Worm (Caenorhabditis elegans) whole organism, late embryonic: Measurements from ENCODE around the gene C07A12.7.

Experiments used
- F13H6.1 ChIP-seq: sonication (generic microtip); optimal IDR thresholded peaks from 2 replicates; lab custom pipeline; 2016; ENCODE audit warnings: missing genetic modification characterization, missing compliant biosample characterization
- K09A11.1 ChIP-seq: sonication (generic microtip); optimal IDR thresholded peaks from 2 replicates; lab custom pipeline; 2017; ENCODE audit warnings: antibody characterized with exemption, mild to moderate bottlenecking, missing genetic modification characterization, missing compliant biosample characterization; ENCODE audit not compliant: insufficient read depth
- Y22D7AL.16 ChIP-seq: sonication (generic microtip); optimal IDR thresholded peaks from 2 replicates; lab custom pipeline; 2016; ENCODE audit warnings: missing genetic modification characterization, missing compliant biosample characterization
- ceh-19 ChIP-seq: fragments of 200-800 bp; sonication (Bioruptor generic); optimal IDR thresholded peaks from 2 replicates; lab custom pipeline; 2018; ENCODE audit warnings: mild to moderate bottlenecking, missing genetic modification characterization, missing compliant biosample characterization
- ceh-2 ChIP-seq: sonication (generic microtip); optimal IDR thresholded peaks from 2 replicates; lab custom pipeline; 2016; ENCODE audit warnings: missing genotype, missing genetic modification characterization, missing compliant biosample characterization
- ceh-24 ChIP-seq: sonication (generic microtip); optimal IDR thresholded peaks from 2 replicates; lab custom pipeline; 2016; ENCODE audit warnings: mild to moderate bottlenecking, missing genetic modification characterization, missing compliant biosample characterization
- ceh-31 ChIP-seq: sonication (generic microtip); optimal IDR thresholded peaks from 2 replicates; lab custom pipeline; 2016; ENCODE audit warnings: missing genetic modification characterization, missing compliant biosample characterization
- ceh-34 ChIP-seq: sonication (generic microtip); optimal IDR thresholded peaks from 2 replicates; lab custom pipeline; 2016; ENCODE audit warnings: mild to moderate bottlenecking, missing genetic modification characterization, missing compliant biosample characterization
- ceh-48 ChIP-seq: sonication (generic microtip); optimal IDR thresholded peaks from 2 replicates; lab custom pipeline; 2016; ENCODE audit warnings: missing genetic modification characterization, inconsistent platforms, missing compliant biosample characterization
- ceh-6 ChIP-seq: fragments of 200-800 bp; sonication (Bioruptor generic); optimal IDR thresholded peaks from 2 replicates; lab custom pipeline; 2018; ENCODE audit warnings: mild to moderate bottlenecking, missing genetic modification characterization, missing compliant biosample characterization
- ceh-9 ChIP-seq: sonication (generic microtip); optimal IDR thresholded peaks from 2 replicates; lab custom pipeline; 2016; ENCODE audit warnings: mild to moderate bottlenecking, missing genetic modification characterization, inconsistent platforms, missing compliant biosample characterization
- elt-2 ChIP-seq: sonication (generic microtip); optimal IDR thresholded peaks from 2 replicates; lab custom pipeline; 2016; ENCODE audit warnings: missing genetic modification reagents, missing genetic modification characterization, missing compliant biosample characterization
- fkh-6 ChIP-seq: sonication (generic microtip); optimal IDR thresholded peaks from 2 replicates; lab custom pipeline; 2016; ENCODE audit warnings: missing genetic modification characterization, missing compliant biosample characterization
- hlh-13 ChIP-seq: fragments of 200-800 bp; sonication (Bioruptor generic); optimal IDR thresholded peaks from 2 replicates; lab custom pipeline; 2018; ENCODE audit warnings: mild to moderate bottlenecking, missing genetic modification characterization, missing compliant biosample characterization
- hlh-15 ChIP-seq: sonication (generic microtip); optimal IDR thresholded peaks from 2 replicates; lab custom pipeline; 2016; ENCODE audit warnings: missing genetic modification characterization, missing compliant biosample characterization
- hlh-6 ChIP-seq: sonication (generic microtip); optimal IDR thresholded peaks from 2 replicates; lab custom pipeline; 2016; ENCODE audit warnings: missing genotype, missing genetic modification characterization, missing compliant biosample characterization
- lim-6 ChIP-seq: sonication (generic microtip); optimal IDR thresholded peaks from 2 replicates; lab custom pipeline; 2016; ENCODE audit warnings: missing genetic modification characterization, missing compliant biosample characterization
- lin-11 ChIP-seq: fragments of 200-800 bp; sonication (Bioruptor generic); optimal IDR thresholded peaks from 2 replicates; lab custom pipeline; 2018; ENCODE audit warnings: mild to moderate bottlenecking, missing genetic modification characterization, missing compliant biosample characterization
- mec-3 ChIP-seq: sonication (generic microtip); optimal IDR thresholded peaks from 2 replicates; lab custom pipeline; 2016; ENCODE audit warnings: borderline replicate concordance, missing genetic modification characterization, missing compliant biosample characterization
- nfya-1 ChIP-seq: sonication (generic microtip); optimal IDR thresholded peaks from 2 replicates; lab custom pipeline; 2017; ENCODE audit warnings: missing genetic modification characterization, mild to moderate bottlenecking, missing compliant biosample characterization, antibody characterized with exemption, moderate library complexity
- pat-9 ChIP-seq: fragments of 200-800 bp; sonication (Bioruptor generic); optimal IDR thresholded peaks from 2 replicates; lab custom pipeline; 2018; ENCODE audit warnings: mild to moderate bottlenecking, missing genetic modification characterization, moderate library complexity, missing compliant biosample characterization
- pax-1 ChIP-seq: fragments of 150-350 bp; optimal IDR thresholded peaks from 2 replicates; lab custom pipeline; 2014; ENCODE audit warnings: missing biosample characterization, missing genetic modification characterization
- pha-2 ChIP-seq: sonication (generic microtip); optimal IDR thresholded peaks from 2 replicates; lab custom pipeline; 2017; ENCODE audit warnings: mild to moderate bottlenecking, missing genetic modification characterization, missing compliant biosample characterization
- pqm-1 ChIP-seq: sonication (generic microtip); optimal IDR thresholded peaks from 2 replicates; lab custom pipeline; 2016; ENCODE audit warnings: missing genetic modification characterization, missing compliant biosample characterization
- ref-2 ChIP-seq: sonication (generic microtip); optimal IDR thresholded peaks from 2 replicates; lab custom pipeline; 2016; ENCODE audit warnings: missing genetic modification characterization, missing compliant biosample characterization
- rnt-1 ChIP-seq: sonication (generic microtip); optimal IDR thresholded peaks from 2 replicates; lab custom pipeline; 2016; ENCODE audit warnings: missing genetic modification characterization, missing compliant biosample characterization
- sdc-2 ChIP-seq: sonication (generic microtip); optimal IDR thresholded peaks from 2 replicates; lab custom pipeline; 2016; ENCODE audit warnings: missing genotype, missing genetic modification characterization, missing compliant biosample characterization
- sox-4 ChIP-seq: sonication (generic microtip); optimal IDR thresholded peaks from 2 replicates; lab custom pipeline; 2017; ENCODE audit warnings: mild to moderate bottlenecking, missing genetic modification characterization, inconsistent platforms, missing compliant biosample characterization
- tbx-2 ChIP-seq: sonication (generic microtip); optimal IDR thresholded peaks from 2 replicates; lab custom pipeline; 2016; ENCODE audit warnings: missing genetic modification characterization, missing compliant biosample characterization
- ttx-3 ChIP-seq: sonication (generic microtip); optimal IDR thresholded peaks from 2 replicates; lab custom pipeline; 2016; ENCODE audit warnings: missing genetic modification reagents, missing genetic modification characterization, missing compliant biosample characterization
- unc-3 ChIP-seq, 2 experiments: fragments of 200-800 bp in 1 of 2; sonication (Bioruptor generic) in 1 of 2; sonication (generic microtip) in 1 of 2; conservative IDR thresholded peaks in 1 of 2; optimal IDR thresholded peaks in 1 of 2; 2 replicates each; pipeline versions ENCODE4 v1.3.6 to Lab custom; 2016 to 2022; ENCODE audit warnings: missing compliant biosample characterization in 2 of 2, missing genetic modification characterization in 2 of 2, missing genetic modification reagents in 1 of 2
- unc-55 ChIP-seq: sonication (generic microtip); optimal IDR thresholded peaks from 2 replicates; lab custom pipeline; 2017; ENCODE audit warnings: missing biosample characterization, missing genetic modification reagents, missing genetic modification characterization
- unc-86 ChIP-seq: sonication (generic microtip); optimal IDR thresholded peaks from 2 replicates; lab custom pipeline; 2016; ENCODE audit warnings: missing genetic modification characterization, missing compliant biosample characterization
- ztf-16 ChIP-seq: sonication (generic microtip); optimal IDR thresholded peaks from 2 replicates; lab custom pipeline; 2017; ENCODE audit warnings: missing genetic modification characterization, missing compliant biosample characterization

C07A12.7 gene

ce11 chrX:4521837-4522816 lies at the start of gene C07A12.7:
Gene C07A12.7, minus strand, starts transcription at chrX:4522144.
- TF ChIP-seq unc-55 (GFP tag; lab: Kevin White, UChicago) (peak; percentile 11), rnt-1 (tag; lab: Kevin White, UChicago) (peak; percentile 69), tbx-2 (tag; lab: Kevin White, UChicago) (peak; percentile 11), pqm-1 (no peak), elt-2 (tag; lab: Kevin White, UChicago) (peak; percentile 24), sdc-2 (tag; lab: Kevin White, UChicago) (peak; percentile 2), nfya-1 (tag; lab: Kevin White, UChicago) (peak; percentile 12), K09A11.1 (tag; lab: Kevin White, UChicago) (no peak)

- TF ChIP-seq ceh-19 (GFP tag; lab: Kevin White, UChicago) (no peak), nfya-1 (tag; lab: Kevin White, UChicago) (no peak)
- TF ChIP-seq, all 69 proteins: peak for 0
These were observed 49.2 kb upstream of the C07A12.7 start, which contains the start of gene amt-1 for ce11 chrX:4571137-4571536. Gene amt-1, plus strand, starts transcription at chrX:4571437.

DNA sequence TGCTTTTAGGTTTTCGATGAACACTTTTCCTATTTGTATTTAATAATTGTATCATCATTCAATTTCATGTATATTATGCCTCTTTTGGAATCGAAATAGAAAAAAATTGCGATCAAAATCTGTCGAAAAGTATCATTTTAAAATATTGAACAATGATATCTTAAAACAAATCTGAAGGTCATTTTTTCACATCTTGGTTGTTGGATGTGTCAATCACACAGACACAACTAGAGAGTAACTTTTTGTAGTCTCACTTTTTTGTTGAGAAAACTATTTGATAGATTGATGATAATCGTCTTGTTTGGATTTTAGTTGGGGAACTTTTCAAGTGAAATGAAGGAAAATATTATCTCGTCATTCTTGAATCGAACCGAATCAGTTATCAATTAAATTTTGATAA lies 47.3 kb upstream of the C07A12.7 start:
- TF ChIP-seq ceh-2 (tag; lab: Kevin White, UChicago) (no peak), pax-1 (tag; lab: Kevin White, UChicago) (no peak), hlh-6 (tag; lab: Kevin White, UChicago) (no peak), pat-9 (tag; lab: Kevin White, UChicago) (no peak)

DNA sequence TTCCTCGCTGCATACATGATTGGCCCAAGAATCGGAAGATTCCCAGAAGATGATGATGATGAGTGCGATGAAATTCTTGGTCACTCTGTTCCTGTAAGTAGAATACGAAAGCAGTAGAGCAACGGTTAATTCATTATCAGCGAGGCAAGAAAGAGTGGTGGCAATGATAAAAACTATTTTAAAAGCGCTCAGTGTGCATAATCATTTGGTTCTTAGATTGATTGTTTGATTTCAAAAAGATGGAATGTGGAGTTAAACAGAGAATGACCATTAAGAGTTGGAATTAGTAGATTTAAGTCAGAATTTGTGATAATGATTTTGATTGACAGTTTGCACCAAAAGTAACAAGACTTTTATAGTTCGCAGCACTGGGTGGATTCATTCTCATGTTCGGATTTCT lies 45.2 kb upstream of the C07A12.7 start:
- no peak for TF ChIP-seq sox-4 (tag; lab: Kevin White, UChicago)
- TF ChIP-seq unc-86, result no peak
- no peak for TF ChIP-seq lim-6 (tag; lab: Kevin White, UChicago)
- no peak for TF ChIP-seq hlh-6 (tag; lab: Kevin White, UChicago)
- TF ChIP-seq ttx-3 (tag; lab: Kevin White, UChicago), result no peak
- TF ChIP-seq pha-2 (tag; lab: Kevin White, UChicago), result no peak
- no peak for TF ChIP-seq ceh-34 (tag; lab: Kevin White, UChicago)
- no peak for TF ChIP-seq ref-2 (tag; lab: Kevin White, UChicago)

DNA sequence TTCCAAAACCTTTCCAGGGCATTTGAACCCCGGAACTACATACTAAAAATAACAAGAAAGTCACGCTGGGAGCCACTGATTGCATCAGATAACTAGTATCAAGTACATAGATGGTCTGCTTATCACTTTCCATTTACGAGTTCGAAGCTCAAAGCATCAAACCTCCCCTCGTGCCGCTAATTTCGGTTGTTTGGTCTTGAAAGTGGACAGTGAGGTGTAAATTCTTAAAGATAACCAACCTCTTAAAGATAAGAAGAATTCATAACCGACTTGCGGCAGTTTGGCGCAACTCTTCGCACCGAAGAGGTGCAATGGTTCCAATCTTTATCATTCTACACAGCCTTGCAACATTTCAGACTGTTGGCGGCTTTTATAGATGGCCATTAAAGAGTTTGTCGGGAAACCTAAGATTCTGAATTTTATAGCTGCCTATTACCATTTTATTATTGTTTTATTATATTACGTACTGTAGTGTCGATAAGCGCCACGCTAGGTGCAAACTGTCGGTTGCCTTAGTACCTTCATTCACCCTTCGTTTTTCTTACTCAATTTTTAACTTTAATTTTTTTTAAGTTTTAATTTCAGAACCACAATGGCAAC lies 42.9 kb upstream of the C07A12.7 start, which contains the start of gene amt-4:
Gene amt-4 (plus strand): TSS at position 586 of the 600 bp plus-strand sequence.
- TF ChIP-seq ceh-24 (no peak), elt-2 (tag; lab: Kevin White, UChicago) (peak; percentile 50)

DNA sequence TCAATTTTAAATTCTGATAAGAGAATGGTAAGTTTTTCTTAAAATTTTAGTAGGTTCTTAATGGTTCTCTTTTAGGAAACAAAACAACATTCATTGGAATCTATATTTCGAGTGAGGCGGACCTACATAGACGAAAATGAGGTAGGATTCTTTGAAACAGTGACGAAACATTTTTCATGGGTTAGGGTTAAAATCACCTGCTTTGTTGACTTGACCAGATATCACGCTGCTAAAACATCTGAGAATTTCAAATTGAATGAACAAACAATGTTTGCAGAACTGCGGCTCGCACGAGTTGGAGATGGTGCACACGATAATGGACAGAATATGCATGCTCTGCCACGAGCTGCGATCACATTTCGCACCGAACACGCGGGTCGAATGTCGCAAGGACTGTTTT lies 40.3 kb upstream of the C07A12.7 start:
- TF ChIP-seq unc-3 (GFP tag; conservative IDR thresholded peaks at IDR 0.05; lab: Robert Waterston, UW), result no peak
- no peak for TF ChIP-seq unc-3 (tag; optimal IDR thresholded peaks at IDR 0.05; lab: Kevin White, UChicago)
- TF ChIP-seq nfya-1 (tag; lab: Kevin White, UChicago), result no peak
- no peak for TF ChIP-seq unc-55 (GFP tag; lab: Kevin White, UChicago)
- TF ChIP-seq ceh-31 (tag; lab: Kevin White, UChicago), result no peak
- no peak for TF ChIP-seq ztf-16 (tag; lab: Kevin White, UChicago)
- TF ChIP-seq Y22D7AL.16, result no peak
- TF ChIP-seq F13H6.1 (tag; lab: Kevin White, UChicago), result no peak
- TF ChIP-seq mec-3 (tag; lab: Kevin White, UChicago), result no peak
- TF ChIP-seq ceh-9 (tag; lab: Kevin White, UChicago), result no peak
- TF ChIP-seq lin-11, result no peak
- TF ChIP-seq pax-1 (tag; lab: Kevin White, UChicago), result no peak
- no peak for TF ChIP-seq ceh-48 (tag; lab: Kevin White, UChicago)
- TF ChIP-seq hlh-15 (tag; lab: Kevin White, UChicago), result no peak
- no peak for TF ChIP-seq ceh-6 (GFP tag; lab: Kevin White, UChicago)
- no peak for TF ChIP-seq pat-9 (tag; lab: Kevin White, UChicago)
- TF ChIP-seq hlh-13, result no peak
- no peak for TF ChIP-seq fkh-6 (tag; lab: Kevin White, UChicago)
